Worm (Caenorhabditis elegans) whole organism, early embryonic: Measurements from ENCODE around the gene krr-1.

ENCODE experiments used
- B0310.2 ChIP-seq: sonication (generic microtip); optimal IDR thresholded peaks from 2 replicates; lab custom pipeline; 2016; ENCODE audit warnings: mild to moderate bottlenecking, missing genetic modification characterization, missing compliant biosample characterization
- F13C5.2 ChIP-seq: sonication (generic microtip); optimal IDR thresholded peaks from 2 replicates; lab custom pipeline; 2017; ENCODE audit warnings: mild to moderate bottlenecking, missing genetic modification characterization, inconsistent platforms, missing compliant biosample characterization
- aly-1 ChIP-seq: sonication (generic microtip); optimal IDR thresholded peaks from 2 replicates; lab custom pipeline; 2016; ENCODE audit warnings: missing genetic modification characterization, missing compliant biosample characterization
- ama-1 ChIP-seq: fragments of 150-350 bp; optimal IDR thresholded peaks from 2 replicates; lab custom pipeline; 2014
- ceh-13 ChIP-seq: fragments of 200-800 bp; sonication (Bioruptor generic); optimal IDR thresholded peaks from 2 replicates; lab custom pipeline; 2018; ENCODE audit warnings: mild to moderate bottlenecking, missing genetic modification characterization, missing compliant biosample characterization
- ceh-36 ChIP-seq: sonication (generic microtip); optimal IDR thresholded peaks from 2 replicates; lab custom pipeline; 2016; ENCODE audit warnings: missing genetic modification characterization, inconsistent platforms, missing compliant biosample characterization
- ets-7 ChIP-seq: sonication (generic microtip); optimal IDR thresholded peaks from 2 replicates; lab custom pipeline; 2016; ENCODE audit warnings: missing genotype, missing genetic modification characterization, missing compliant biosample characterization
- flt-1 ChIP-seq: fragments of 200-800 bp; sonication (Bioruptor generic); IDR thresholded peaks from 2 replicates; pipeline ENCODE4 v1.3.6; 2022; ENCODE audit warnings: missing genetic modification characterization, missing compliant biosample characterization
- hmbx-1 ChIP-seq: sonication (generic microtip); optimal IDR thresholded peaks from 2 replicates; lab custom pipeline; 2016; ENCODE audit warnings: mild to moderate bottlenecking, missing genetic modification characterization, missing compliant biosample characterization
- hmg-4 ChIP-seq: fragments of 200-800 bp; sonication (Bioruptor generic); optimal IDR thresholded peaks from 2 replicates; lab custom pipeline; 2018; ENCODE audit warnings: mild to moderate bottlenecking, missing genetic modification characterization, missing compliant biosample characterization
- hnd-1 ChIP-seq: sonication (generic microtip); optimal IDR thresholded peaks from 2 replicates; lab custom pipeline; 2016; ENCODE audit warnings: missing genetic modification characterization, missing compliant biosample characterization
- pes-1 ChIP-seq: fragments of 200-800 bp; sonication (Bioruptor generic); IDR thresholded peaks from 2 replicates; pipeline ENCODE4 v1.3.6; 2022; ENCODE audit warnings: missing genetic modification reagents, missing genetic modification characterization, missing compliant biosample characterization
- scrt-1 ChIP-seq: fragments of 200-800 bp; sonication (Bioruptor generic); IDR thresholded peaks from 2 replicates; pipeline ENCODE4 v1.3.6; 2022; ENCODE audit warnings: missing genetic modification characterization, missing compliant biosample characterization
- sea-1 ChIP-seq: fragments of 200-800 bp; sonication (Bioruptor generic); conservative IDR thresholded peaks from 2 replicates; pipeline ENCODE4 v1.3.6; 2022; ENCODE audit warnings: missing genetic modification characterization, missing compliant biosample characterization
- tbx-11 ChIP-seq: fragments of 200-800 bp; sonication (Bioruptor generic); IDR thresholded peaks from 2 replicates; pipeline ENCODE4 v1.3.6; 2022; ENCODE audit warnings: missing genetic modification characterization, missing compliant biosample characterization
- tbx-37 ChIP-seq: fragments of 200-800 bp; sonication (Bioruptor generic); conservative IDR thresholded peaks from 2 replicates; pipeline ENCODE4 v1.3.6; 2022; ENCODE audit warnings: missing genetic modification reagents, missing genetic modification characterization, missing compliant biosample characterization
- tra-4 ChIP-seq: sonication (generic microtip); optimal IDR thresholded peaks from 2 replicates; lab custom pipeline; 2017; ENCODE audit warnings: missing genetic modification characterization, missing compliant biosample characterization

krr-1 gene

ce11 chrV:7264042-7264441, 33.1 kb downstream of the krr-1 start, which contains the start of gene C13A2.9:
TSS of gene C13A2.9 (minus strand) at chrV:7264142.
- no peak for TF ChIP-seq tbx-11 (GFP tag; lab: Robert Waterston, UW)
- TF ChIP-seq ceh-13, result no peak
- no peak for TF ChIP-seq F13C5.2
- TF ChIP-seq ceh-36 (tag; lab: Kevin White, UChicago), result no peak
- TF ChIP-seq ama-1 (lab: Kevin White, UChicago), result no peak
- no peak for TF ChIP-seq pes-1 (GFP tag; lab: Robert Waterston, UW)
- no peak for TF ChIP-seq hmg-4 (GFP tag; lab: Kevin White, UChicago)
- no peak for TF ChIP-seq ets-7 (tag; lab: Kevin White, UChicago)
- no peak for TF ChIP-seq sea-1 (GFP tag; lab: Robert Waterston, UW)
- TF ChIP-seq hmbx-1 (tag; lab: Kevin White, UChicago), result no peak
- no peak for TF ChIP-seq flt-1 (GFP tag; lab: Robert Waterston, UW)
- no peak for TF ChIP-seq scrt-1
- TF ChIP-seq tra-4 (tag; lab: Kevin White, UChicago), result no peak
- no peak for TF ChIP-seq B0310.2
- TF ChIP-seq hnd-1 (tag; lab: Kevin White, UChicago), result no peak
- no peak for TF ChIP-seq aly-1 (tag; lab: Kevin White, UChicago)
- TF ChIP-seq tbx-37 (GFP tag; lab: Robert Waterston, UW), result no peak

ce11 chrV:7266021-7266420, 35.0 kb downstream of the krr-1 start, which contains the start of gene C13A2.7:
TSS of gene C13A2.7 (plus strand) at chrV:7266321.
- TF ChIP-seq hmg-4 (GFP tag; lab: Kevin White, UChicago) (no peak), tbx-11 (GFP tag; lab: Robert Waterston, UW) (no peak), ceh-13 (no peak), sea-1 (GFP tag; lab: Robert Waterston, UW) (no peak), pes-1 (GFP tag; lab: Robert Waterston, UW) (no peak), aly-1 (tag; lab: Kevin White, UChicago) (no peak), ama-1 (lab: Kevin White, UChicago) (no peak), flt-1 (GFP tag; lab: Robert Waterston, UW) (no peak), B0310.2 (no peak), F13C5.2 (no peak), tra-4 (tag; lab: Kevin White, UChicago) (no peak), ceh-36 (tag; lab: Kevin White, UChicago) (no peak), tbx-37 (GFP tag; lab: Robert Waterston, UW) (no peak), hnd-1 (tag; lab: Kevin White, UChicago) (no peak), scrt-1 (no peak), ets-7 (tag; lab: Kevin White, UChicago) (no peak)

- no peak for TF ChIP-seq ceh-36 (tag; lab: Kevin White, UChicago)
- TF ChIP-seq pes-1 (GFP tag; lab: Robert Waterston, UW), result no peak
- TF ChIP-seq F13C5.2, result no peak
- no peak for TF ChIP-seq hnd-1 (tag; lab: Kevin White, UChicago)
- no peak for TF ChIP-seq ets-7 (tag; lab: Kevin White, UChicago)
- no peak for TF ChIP-seq hmg-4 (GFP tag; lab: Kevin White, UChicago)
- no peak for TF ChIP-seq sea-1 (GFP tag; lab: Robert Waterston, UW)
- no peak for TF ChIP-seq hmbx-1 (tag; lab: Kevin White, UChicago)
- no peak for TF ChIP-seq tbx-37 (GFP tag; lab: Robert Waterston, UW)
- no peak for TF ChIP-seq tra-4 (tag; lab: Kevin White, UChicago)
- no peak for TF ChIP-seq aly-1 (tag; lab: Kevin White, UChicago)
Measured at ce11 chrV:7269399-7269798, 38.4 kb downstream of the krr-1 start, which contains the start of gene C13A2.6. TSS of gene C13A2.6 (plus strand) at chrV:7269699.

ce11 chrV:7274992-7275391, 44.0 kb downstream of the krr-1 start, which contains the start of gene C13A2.10:
TSS of gene C13A2.10 (minus strand) at chrV:7275092.
- no peak for TF ChIP-seq tbx-11 (GFP tag; lab: Robert Waterston, UW)
- no peak for TF ChIP-seq hmbx-1 (tag; lab: Kevin White, UChicago)
- TF ChIP-seq ama-1 (lab: Kevin White, UChicago), result no peak
- no peak for TF ChIP-seq tbx-37 (GFP tag; lab: Robert Waterston, UW)
- TF ChIP-seq ets-7 (tag; lab: Kevin White, UChicago), result no peak
- TF ChIP-seq ceh-13, result no peak

- TF ChIP-seq sea-1 (GFP tag; lab: Robert Waterston, UW) (no peak), ceh-13 (no peak), F13C5.2 (no peak), ama-1 (lab: Kevin White, UChicago) (no peak), tra-4 (tag; lab: Kevin White, UChicago) (no peak), tbx-37 (GFP tag; lab: Robert Waterston, UW) (no peak), ets-7 (tag; lab: Kevin White, UChicago) (no peak), ceh-36 (tag; lab: Kevin White, UChicago) (no peak), B0310.2 (no peak), pes-1 (GFP tag; lab: Robert Waterston, UW) (no peak), flt-1 (GFP tag; lab: Robert Waterston, UW) (no peak), aly-1 (tag; lab: Kevin White, UChicago) (no peak), hmg-4 (GFP tag; lab: Kevin White, UChicago) (no peak), hmbx-1 (tag; lab: Kevin White, UChicago) (no peak), scrt-1 (no peak), tbx-11 (GFP tag; lab: Robert Waterston, UW) (no peak), hnd-1 (tag; lab: Kevin White, UChicago) (no peak)
Measured at ce11 chrV:7275491-7275890, 44.5 kb downstream of the krr-1 start, which contains the start of gene C13A2.5. TSS of gene C13A2.5 (plus strand) at chrV:7275791.

- TF ChIP-seq tbx-37 (GFP tag; lab: Robert Waterston, UW) (no peak), hmg-4 (GFP tag; lab: Kevin White, UChicago) (no peak), tra-4 (tag; lab: Kevin White, UChicago) (no peak)
Measured at ce11 chrV:7279090-7279489, 48.1 kb downstream of the krr-1 start, which contains the start of gene C13A2.4. TSS of gene C13A2.4 (plus strand) at chrV:7279390.

ce11 chrV:7282037-7282436, 51.0 kb downstream of the krr-1 start, which contains the start of gene C13A2.3:
TSS of gene C13A2.3 (plus strand) at chrV:7282337.
- no peak for TF ChIP-seq tbx-11 (GFP tag; lab: Robert Waterston, UW)
- no peak for TF ChIP-seq ceh-13
- TF ChIP-seq pes-1 (GFP tag; lab: Robert Waterston, UW), result no peak
- TF ChIP-seq aly-1 (tag; lab: Kevin White, UChicago), result no peak
- no peak for TF ChIP-seq hnd-1 (tag; lab: Kevin White, UChicago)
- TF ChIP-seq ceh-36 (tag; lab: Kevin White, UChicago), result no peak
- no peak for TF ChIP-seq tra-4 (tag; lab: Kevin White, UChicago)
- no peak for TF ChIP-seq ets-7 (tag; lab: Kevin White, UChicago)
- no peak for TF ChIP-seq hmg-4 (GFP tag; lab: Kevin White, UChicago)
- TF ChIP-seq sea-1 (GFP tag; lab: Robert Waterston, UW), result no peak
- TF ChIP-seq B0310.2, result no peak
- no peak for TF ChIP-seq scrt-1
